Fruit fly (Drosophila melanogaster): Measurements from ENCODE around the gene Qsox3.

Qsox3 gene

DNA sequence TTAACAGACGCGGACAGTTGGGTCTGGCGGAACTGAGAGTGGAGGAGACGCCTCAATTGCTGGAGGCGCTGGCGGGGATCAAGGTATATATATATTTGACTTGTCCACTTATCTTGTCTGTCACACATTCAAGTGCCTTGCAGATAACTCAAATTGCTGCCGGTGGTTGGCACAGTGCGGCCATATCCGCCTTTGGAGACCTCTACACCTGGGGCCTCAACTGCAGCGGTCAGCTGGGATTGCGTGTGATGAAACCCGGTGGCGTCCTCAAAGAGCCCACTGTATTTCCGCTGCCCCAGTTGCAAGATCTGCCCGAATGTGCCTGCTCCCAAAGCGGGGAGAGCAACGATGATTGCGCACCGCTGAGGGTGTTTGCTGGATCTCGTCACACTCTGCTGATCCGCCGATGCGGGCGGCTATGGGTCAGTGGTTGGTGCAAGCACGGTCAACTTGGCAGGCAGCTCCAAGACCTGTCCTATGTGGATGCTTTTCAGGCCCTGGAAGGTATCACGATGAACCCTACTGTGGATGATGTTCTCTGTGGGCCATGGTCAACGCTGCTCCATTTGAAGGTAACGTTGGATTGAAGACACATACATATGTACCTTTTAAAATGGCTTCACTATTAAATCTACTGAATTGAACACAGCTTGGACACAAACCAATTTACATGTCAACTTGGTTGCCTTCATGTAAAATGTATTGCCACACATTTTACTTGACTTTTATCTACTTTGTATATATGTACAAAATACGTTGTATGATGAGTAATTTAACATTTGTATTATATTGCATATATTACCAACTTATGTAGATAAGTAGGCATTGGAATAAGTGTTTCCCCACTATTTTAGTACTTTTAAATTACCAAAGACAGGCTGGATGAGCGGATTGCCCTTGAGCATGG is 22.7 kb upstream of the Qsox3 start, which contains the start of gene CG43844 (continued):
- TF ChIP-seq trem (tag; optimal IDR thresholded peaks at IDR 0.05) (peak; percentile 7), kay (GFP tag; optimal IDR thresholded peaks at IDR 0.05) (peak; percentile 44), CG12219 (GFP tag; optimal IDR thresholded peaks at IDR 0.05) (no peak), gcm2 (GFP tag; optimal IDR thresholded peaks at IDR 0.05) (no peak), Opbp (GFP tag; IDR thresholded peaks at IDR 0.05; ENCODE audit: partially characterized antibody) (peak; percentile 54; the same call in 2 of the 3 replicates), pnt (GFP tag; optimal IDR thresholded peaks at IDR 0.05) (no peak), Scr (GFP tag; IDR thresholded peaks at IDR 0.05; ENCODE audit: partially characterized antibody) (peak; percentile 28; the same call in 1 of the 2 replicates), CG18011 (GFP tag; optimal IDR thresholded peaks at IDR 0.05) (no peak), Hey (tag; optimal IDR thresholded peaks at IDR 0.05) (peak; percentile 65), CG1603 (tag; optimal IDR thresholded peaks at IDR 0.05) (peak; percentile 12), Bteb2 (GFP tag; optimal IDR thresholded peaks at IDR 0.05) (no peak), D19B (GFP tag; optimal IDR thresholded peaks at IDR 0.05) (no peak), Bgb (GFP tag; IDR thresholded peaks at IDR 0.05; ENCODE audit: partially characterized antibody) (peak; percentile 85), kni (GFP tag; optimal IDR thresholded peaks at IDR 0.05) (no peak), fd96Cb (tag; optimal IDR thresholded peaks at IDR 0.05) (no peak), btn (GFP tag; optimal IDR thresholded peaks at IDR 0.05) (no peak), CG6791 (GFP tag; IDR thresholded peaks at IDR 0.05; ENCODE audit: partially characterized antibody) (peak; percentile 70; the same call in 2 of the 3 replicates), ftz-f1 (GFP tag; optimal IDR thresholded peaks at IDR 0.05) (no peak), amos (GFP tag; IDR thresholded peaks at IDR 0.05; ENCODE audit: partially characterized antibody) (peak; percentile 74), Hr78 (GFP tag; optimal IDR thresholded peaks at IDR 0.05) (peak in 1 of 2 experiments; percentile 65), Atf-2 (GFP tag; optimal IDR thresholded peaks at IDR 0.05) (no peak), lola (GFP tag; optimal IDR thresholded peaks at IDR 0.05) (no peak), unc-4 (GFP tag; IDR thresholded peaks at IDR 0.05; ENCODE audit: partially characterized antibody) (0 out of 2 replicates have a peak, but pooled peaks have one; percentile 32), Oaz (GFP tag; IDR thresholded peaks at IDR 0.05) (no peak), TFAM (GFP tag; optimal IDR thresholded peaks at IDR 0.05) (no peak), Pdp1 (GFP tag; optimal IDR thresholded peaks at IDR 0.05) (peak in 1 of 2 experiments; percentile 21), knrl (GFP tag; IDR thresholded peaks at IDR 0.05; ENCODE audit: partially characterized antibody) (peak; percentile 76), CG12942 (GFP tag; optimal IDR thresholded peaks at IDR 0.05) (no peak), usp (GFP tag; optimal IDR thresholded peaks at IDR 0.05) (no peak), gcm (GFP tag; optimal IDR thresholded peaks at IDR 0.05) (peak; percentile 83), vnd (GFP tag; IDR thresholded peaks at IDR 0.05; ENCODE audit: partially characterized antibody) (peak; percentile 45; the same call in 1 of the 3 replicates), Dip2 (GFP tag; IDR thresholded peaks at IDR 0.05) (no peak), Stat92E (GFP tag; optimal IDR thresholded peaks at IDR 0.05) (no peak), H15 (GFP tag; IDR thresholded peaks at IDR 0.05) (no peak), CG33213 (GFP tag; optimal IDR thresholded peaks at IDR 0.05) (peak; percentile 3), CG15601 (tag; optimal IDR thresholded peaks at IDR 0.05) (peak; percentile 88), CG16813 (GFP tag; IDR thresholded peaks at IDR 0.05; ENCODE audit: partially characterized antibody) (peak; percentile 71), vvl (GFP tag; IDR thresholded peaks at IDR 0.05) (peak; percentile 62; the same call in 1 of the 2 replicates), CG11456 (GFP tag; IDR thresholded peaks at IDR 0.05) (0 out of 3 replicates have a peak, but pooled peaks have one; percentile 47), CG10462 (GFP tag; optimal IDR thresholded peaks at IDR 0.05) (no peak), ara (GFP tag; IDR thresholded peaks at IDR 0.05) (0 out of 2 replicates have a peak, but pooled peaks have one; percentile 33), CG14710 (tag; optimal IDR thresholded peaks at IDR 0.05) (peak; percentile 94), sens (GFP tag) (peak; percentile 52), CG9932 (GFP tag; IDR thresholded peaks at IDR 0.05) (no peak), CG12659 (GFP tag; optimal IDR thresholded peaks at IDR 0.05) (no peak), gsb-n (tag; optimal IDR thresholded peaks at IDR 0.05) (no peak)
